Worm (Caenorhabditis elegans) whole organism, L3 larva: Measurements from ENCODE around the gene pir-2.

Experiments
- ama-1 ChIP-seq: fragments of 150-350 bp; optimal IDR thresholded peaks from 2 replicates; lab custom pipeline; 2018
- ceh-9 ChIP-seq: sonication (generic microtip); optimal IDR thresholded peaks from 2 replicates; lab custom pipeline; 2018; ENCODE audit warnings: missing biosample characterization, missing genetic modification characterization
- elt-2 ChIP-seq: sonication (generic microtip); optimal IDR thresholded peaks from 2 replicates; lab custom pipeline; 2016; ENCODE audit warnings: missing genetic modification reagents, mild to moderate bottlenecking, missing genetic modification characterization, missing compliant biosample characterization
- jun-1 ChIP-seq: fragments of 150-350 bp; optimal IDR thresholded peaks from 2 replicates; lab custom pipeline; 2014; ENCODE audit warnings: missing biosample characterization, missing genetic modification reagents, missing genetic modification characterization
- lin-15B ChIP-seq: fragments of 150-350 bp; optimal IDR thresholded peaks from 2 replicates; lab custom pipeline; 2014; ENCODE audit warnings: missing biosample characterization, missing genetic modification characterization
- lsy-12 ChIP-seq: sonication (generic microtip); optimal IDR thresholded peaks from 2 replicates; lab custom pipeline; 2016; ENCODE audit warnings: mild to moderate bottlenecking, missing genetic modification characterization, missing compliant biosample characterization
- nhr-76 ChIP-seq: fragments of 150-350 bp; sonication (generic microtip); optimal IDR thresholded peaks from 5 replicates; lab custom pipeline; 2014; ENCODE audit warnings: missing biosample characterization, missing genetic modification characterization
- ztf-11 ChIP-seq: fragments of 150-350 bp; optimal IDR thresholded peaks from 2 replicates; lab custom pipeline; 2014; ENCODE audit warnings: missing biosample characterization, missing genetic modification characterization

ce11 chrIII:9476564-9476963, 33.1 kb upstream of the pir-2 start:
- peak; percentile 18 for TF ChIP-seq elt-2 (tag; lab: Kevin White, UChicago)
- TF ChIP-seq ztf-11 (tag; lab: Kevin White, UChicago): no peak
- no peak for TF ChIP-seq lsy-12 (tag; lab: Kevin White, UChicago)
- TF ChIP-seq ceh-9 (tag; lab: Kevin White, UChicago): no peak
- no peak for TF ChIP-seq jun-1 (tag; lab: Kevin White, UChicago)
- no peak for TF ChIP-seq nhr-76 (tag; lab: Kevin White, UChicago)
- TF ChIP-seq ama-1 (lab: Kevin White, UChicago): no peak
- TF ChIP-seq lin-15B (tag; lab: Kevin White, UChicago): no peak
